Fruit fly (Drosophila melanogaster): ENCODE measurements around the gene CG7730.

DNA sequence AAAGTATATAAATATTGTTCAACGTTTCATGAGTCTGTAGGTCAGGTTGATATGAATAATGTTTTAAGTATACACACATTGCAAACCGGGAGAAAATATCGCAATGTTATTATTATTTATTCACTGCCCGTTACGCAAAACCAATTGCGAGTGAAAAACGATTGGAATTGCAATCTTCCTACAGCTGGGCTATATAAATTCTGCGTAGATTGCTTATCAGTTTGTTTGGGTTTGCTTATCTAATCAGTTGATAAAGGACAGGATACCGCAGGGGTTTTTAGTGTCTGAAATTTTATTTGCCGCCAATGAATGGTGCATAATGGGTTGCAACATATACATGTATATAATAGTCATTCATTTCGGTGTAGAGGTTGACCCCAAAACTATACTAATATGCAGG, 43.3 kb upstream of the CG7730 start:
- TF ChIP-seq CTCF (optimal IDR thresholded peaks at IDR 0.05) (no peak), CG8478 (optimal IDR thresholded peaks at IDR 0.05) (no peak)

All from S2 (cell line).